Fruit fly (Drosophila melanogaster) whole organism, prepupa: ENCODE measurements around the gene CG32024.

Source experiments
- Blimp-1 ChIP-seq: fragments of 200-800 bp; sonication (Bioruptor generic); optimal IDR thresholded peaks from 3 replicates; lab custom pipeline; 2017; ENCODE audit warnings: missing biosample characterization, missing genetic modification characterization, mild to moderate bottlenecking, moderate library complexity, missing genetic modification reagents
- CG10631 ChIP-seq: fragments of 200-800 bp; sonication (Bioruptor generic); optimal IDR thresholded peaks from 2 replicates; lab custom pipeline; 2016; ENCODE audit warnings: missing biosample characterization, missing genetic modification characterization
- CG10669 ChIP-seq: fragments of 200-800 bp; sonication (Bioruptor generic); optimal IDR thresholded peaks from 3 replicates; lab custom pipeline; 2018; ENCODE audit warnings: missing biosample characterization, mild to moderate bottlenecking, missing genetic modification characterization, moderate library complexity
- CG11294 ChIP-seq: fragments of 200-800 bp; sonication (Bioruptor generic); IDR thresholded peaks from 2 replicates; pipeline ENCODE4 v1.3.6; 2022; ENCODE audit warnings: missing biosample characterization, missing genetic modification characterization
- CG11902 ChIP-seq: fragments of 200-800 bp; sonication (Bioruptor generic); optimal IDR thresholded peaks from 3 replicates; lab custom pipeline; 2016; ENCODE audit warnings: missing biosample characterization, missing genetic modification characterization
- CG15336 ChIP-seq: fragments of 200-800 bp; sonication (Bioruptor generic); IDR thresholded peaks from 2 replicates; pipeline ENCODE4 v1.3.6; 2022; ENCODE audit warnings: missing biosample characterization, missing genetic modification characterization
- CG16779 ChIP-seq: fragments of 200-800 bp; sonication (Bioruptor generic); optimal IDR thresholded peaks from 3 replicates; lab custom pipeline; 2017; ENCODE audit warnings: missing biosample characterization, mild to moderate bottlenecking, missing genetic modification characterization
- CG3032 ChIP-seq: fragments of 200-800 bp; optimal IDR thresholded peaks from 2 replicates; lab custom pipeline; 2019; ENCODE audit warnings: missing biosample characterization, mild to moderate bottlenecking, missing genetic modification characterization, moderate library complexity
- CG31627 ChIP-seq: fragments of 200-800 bp; sonication (Bioruptor generic); optimal IDR thresholded peaks from 3 replicates; lab custom pipeline; 2016; ENCODE audit warnings: missing biosample characterization, missing genetic modification characterization
- CG32006 ChIP-seq: fragments of 200-800 bp; sonication (Bioruptor generic); optimal IDR thresholded peaks from 3 replicates; lab custom pipeline; 2017; ENCODE audit warnings: missing biosample characterization, mild to moderate bottlenecking, missing genetic modification characterization
- CG34406 ChIP-seq: fragments of 200-800 bp; sonication (Bioruptor generic); optimal IDR thresholded peaks from 3 replicates; lab custom pipeline; 2016; ENCODE audit warnings: missing biosample characterization, missing genetic modification characterization
- CG4318 ChIP-seq: fragments of 200-800 bp; sonication (Bioruptor generic); optimal IDR thresholded peaks from 3 replicates; lab custom pipeline; 2017; ENCODE audit warnings: missing biosample characterization, mild to moderate bottlenecking, missing genetic modification characterization
- CG6163 ChIP-seq: fragments of 200-800 bp; sonication (Bioruptor generic); IDR thresholded peaks from 3 replicates; pipeline ENCODE4 v1.3.6; 2022; ENCODE audit warnings: missing biosample characterization, missing genetic modification characterization
- CG6276 ChIP-seq: fragments of 200-800 bp; sonication (Bioruptor generic); optimal IDR thresholded peaks from 2 replicates; lab custom pipeline; 2017; ENCODE audit warnings: missing biosample characterization, mild to moderate bottlenecking, missing genetic modification characterization
- CG6792 ChIP-seq: fragments of 200-800 bp; sonication (Bioruptor generic); optimal IDR thresholded peaks from 3 replicates; lab custom pipeline; 2016; ENCODE audit warnings: missing biosample characterization, missing genetic modification characterization
- CG6808 ChIP-seq: fragments of 200-800 bp; sonication (Bioruptor generic); optimal IDR thresholded peaks from 3 replicates; lab custom pipeline; 2017; ENCODE audit warnings: missing biosample characterization, missing genetic modification characterization, mild to moderate bottlenecking, moderate library complexity, missing genetic modification reagents
- CG7368 ChIP-seq: fragments of 200-800 bp; sonication (Bioruptor generic); optimal IDR thresholded peaks from 3 replicates; lab custom pipeline; 2016; ENCODE audit warnings: missing biosample characterization, missing genetic modification characterization
- CG8119 ChIP-seq: fragments of 200-800 bp; sonication (Bioruptor generic); IDR thresholded peaks from 3 replicates; pipeline ENCODE4 v1.3.6; 2022; ENCODE audit warnings: missing biosample characterization, missing genetic modification characterization
- CG8319 ChIP-seq: fragments of 200-800 bp; sonication (Bioruptor generic); optimal IDR thresholded peaks from 3 replicates; lab custom pipeline; 2016; ENCODE audit warnings: missing biosample characterization, missing genetic modification characterization
- CG8632 ChIP-seq: fragments of 200-800 bp; sonication (Bioruptor generic); optimal IDR thresholded peaks from 3 replicates; lab custom pipeline; 2016; ENCODE audit warnings: missing biosample characterization, missing genetic modification characterization
- CG9139 ChIP-seq: fragments of 200-800 bp; sonication (Bioruptor generic); optimal IDR thresholded peaks from 3 replicates; lab custom pipeline; 2017; ENCODE audit warnings: missing biosample characterization, mild to moderate bottlenecking, missing genetic modification characterization
- Eip75B ChIP-seq: fragments of 200-800 bp; sonication (Bioruptor generic); optimal IDR thresholded peaks from 3 replicates; lab custom pipeline; 2016; ENCODE audit warnings: missing biosample characterization, missing genetic modification characterization
- Eip78C ChIP-seq: fragments of 200-800 bp; sonication (Bioruptor generic); peaks from one replicate; lab custom pipeline; 2016; ENCODE audit warnings: missing biosample characterization, missing genetic modification characterization
- Ets21C ChIP-seq: fragments of 200-800 bp; sonication (Bioruptor generic); optimal IDR thresholded peaks from 3 replicates; lab custom pipeline; 2016; ENCODE audit warnings: missing biosample characterization, missing genetic modification characterization
- Ets96B ChIP-seq: fragments of 200-800 bp; optimal IDR thresholded peaks from 2 replicates; lab custom pipeline; 2019; ENCODE audit warnings: missing biosample characterization, mild to moderate bottlenecking, missing genetic modification characterization, moderate library complexity
- Gug ChIP-seq: fragments of 200-800 bp; sonication (Bioruptor generic); IDR thresholded peaks from 2 replicates; pipeline ENCODE4 v1.3.6; 2022; ENCODE audit warnings: missing biosample characterization, missing genetic modification characterization
- Hr38 ChIP-seq: sonication (Bioruptor generic); optimal IDR thresholded peaks from 2 replicates; lab custom pipeline; 2016; ENCODE audit warnings: missing biosample characterization, missing genetic modification characterization
- Hr39 ChIP-seq: fragments of 200-800 bp; sonication (Bioruptor generic); optimal IDR thresholded peaks from 2 replicates; lab custom pipeline; 2016; ENCODE audit warnings: missing biosample characterization, missing genetic modification characterization
- Hr4 ChIP-seq: fragments of 200-800 bp; sonication (Bioruptor generic); optimal IDR thresholded peaks from 3 replicates; lab custom pipeline; 2016; ENCODE audit warnings: missing biosample characterization, missing genetic modification characterization
- Lpt ChIP-seq: fragments of 200-800 bp; sonication (Bioruptor generic); optimal IDR thresholded peaks from 3 replicates; lab custom pipeline; 2016; ENCODE audit warnings: missing biosample characterization, missing genetic modification characterization
- Met ChIP-seq: fragments of 200-800 bp; sonication (Bioruptor generic); optimal IDR thresholded peaks from 3 replicates; lab custom pipeline; 2016; ENCODE audit warnings: missing biosample characterization, missing genetic modification characterization
- OdsH ChIP-seq: fragments of 200-800 bp; sonication (Bioruptor generic); optimal IDR thresholded peaks from 3 replicates; lab custom pipeline; 2016; ENCODE audit warnings: missing biosample characterization, missing genetic modification characterization
- Smox ChIP-seq: fragments of 200-800 bp; sonication (Bioruptor generic); optimal IDR thresholded peaks from 3 replicates; lab custom pipeline; 2016; ENCODE audit warnings: missing biosample characterization, missing genetic modification characterization
- Sox14 ChIP-seq: fragments of 200-800 bp; sonication (Bioruptor generic); optimal IDR thresholded peaks from 3 replicates; lab custom pipeline; 2016; ENCODE audit warnings: missing biosample characterization, missing genetic modification characterization
- Sox15 ChIP-seq: fragments of 200-800 bp; sonication (Bioruptor generic); optimal IDR thresholded peaks from 3 replicates; lab custom pipeline; 2016; ENCODE audit warnings: missing biosample characterization, missing genetic modification characterization
- acj6 ChIP-seq: fragments of 200-800 bp; sonication (Bioruptor generic); optimal IDR thresholded peaks from 3 replicates; lab custom pipeline; 2016; ENCODE audit warnings: missing biosample characterization, missing genetic modification characterization
- cyc ChIP-seq: fragments of 200-800 bp; sonication (Bioruptor generic); optimal IDR thresholded peaks from 3 replicates; lab custom pipeline; 2016; ENCODE audit warnings: missing biosample characterization, missing genetic modification characterization
- dac ChIP-seq: fragments of 200-800 bp; sonication (Bioruptor generic); optimal IDR thresholded peaks from 2 replicates; lab custom pipeline; 2017; ENCODE audit warnings: missing biosample characterization, mild to moderate bottlenecking, missing genetic modification characterization
- eg ChIP-seq: fragments of 200-800 bp; sonication (Bioruptor generic); IDR thresholded peaks from 3 replicates; pipeline ENCODE4 v1.3.6; 2022; ENCODE audit warnings: missing biosample characterization, missing genetic modification characterization
- esn ChIP-seq: fragments of 200-800 bp; sonication (Bioruptor generic); optimal IDR thresholded peaks from 2 replicates; lab custom pipeline; 2016; ENCODE audit warnings: missing biosample characterization, mild to moderate bottlenecking, missing genetic modification characterization, moderate library complexity
- fd59A ChIP-seq: fragments of 200-800 bp; sonication (Bioruptor generic); optimal IDR thresholded peaks from 2 replicates; lab custom pipeline; 2017; ENCODE audit warnings: missing biosample characterization, mild to moderate bottlenecking, missing genetic modification characterization, missing genetic modification reagents
- fd85E ChIP-seq: fragments of 200-800 bp; sonication (Bioruptor generic); optimal IDR thresholded peaks from 3 replicates; lab custom pipeline; 2016; ENCODE audit warnings: missing biosample characterization, missing genetic modification characterization
- fkh ChIP-seq: fragments of 200-800 bp; sonication (Bioruptor generic); optimal IDR thresholded peaks from 3 replicates; lab custom pipeline; 2017; ENCODE audit warnings: missing biosample characterization, mild to moderate bottlenecking, missing genetic modification characterization, moderate library complexity
- lz ChIP-seq: fragments of 200-800 bp; sonication (Bioruptor generic); optimal IDR thresholded peaks from 3 replicates; lab custom pipeline; 2016; ENCODE audit warnings: missing biosample characterization, missing genetic modification characterization
- net ChIP-seq: fragments of 200-800 bp; sonication (Bioruptor generic); optimal IDR thresholded peaks from 3 replicates; lab custom pipeline; 2016; ENCODE audit warnings: missing biosample characterization, missing genetic modification characterization
- pdm3 ChIP-seq: fragments of 200-800 bp; sonication (Bioruptor generic); optimal IDR thresholded peaks from 3 replicates; lab custom pipeline; 2016; ENCODE audit warnings: missing biosample characterization, missing genetic modification characterization
- salr ChIP-seq, 2 experiments: fragments of 200-800 bp; sonication (Bioruptor generic); optimal IDR thresholded peaks; 3 replicates each; lab custom pipeline; 2016 to 2018; ENCODE audit warnings: missing biosample characterization in 2 of 2, missing genetic modification characterization in 2 of 2, mild to moderate bottlenecking in 1 of 2
- spab ChIP-seq: fragments of 200-800 bp; sonication (Bioruptor generic); optimal IDR thresholded peaks from 2 replicates; lab custom pipeline; 2017; ENCODE audit warnings: missing biosample characterization, mild to moderate bottlenecking, missing genetic modification characterization, missing genetic modification reagents
- ss ChIP-seq, 2 experiments: fragments of 200-800 bp; sonication (Bioruptor generic); optimal IDR thresholded peaks; 2 replicates in 1 of 2; 3 replicates in 1 of 2; lab custom pipeline; 2017 to 2018; ENCODE audit warnings: mild to moderate bottlenecking in 2 of 2, missing biosample characterization in 2 of 2, missing genetic modification characterization in 2 of 2, moderate library complexity in 1 of 2
- svp ChIP-seq: fragments of 200-800 bp; sonication (Bioruptor generic); peaks from one replicate; lab custom pipeline; 2016; ENCODE audit warnings: missing biosample characterization, missing genetic modification characterization
- topi ChIP-seq: fragments of 200-800 bp; sonication (Bioruptor generic); optimal IDR thresholded peaks from 3 replicates; lab custom pipeline; 2016; ENCODE audit warnings: missing biosample characterization, missing genetic modification characterization

Gene CG32024

dm6 chr3L:8823730-8824374 lies 16.5 kb downstream of the CG32024 start:
- peak; percentile 59 for TF ChIP-seq CG9139
- peak; percentile 60; the same call in 2 of the 3 replicates for TF ChIP-seq CG8119 (GFP tag; lab: Robert Waterston, UW)
- TF ChIP-seq CG16779 (tag; lab: Kevin White, UChicago), result no peak
- peak; percentile 84 for TF ChIP-seq fd59A (GFP tag; lab: Kevin White, UChicago)
- peak; percentile 22 for TF ChIP-seq CG4318 (GFP tag; lab: Kevin White, UChicago)
- peak; percentile 30 for TF ChIP-seq CG8319
- TF ChIP-seq Hr38 (GFP tag; lab: Kevin White, UChicago), result no peak
- TF ChIP-seq Hr39 (GFP tag; lab: Kevin White, UChicago), result peak; percentile 73
- peak; percentile 79 for TF ChIP-seq CG34406 (GFP tag; lab: Kevin White, UChicago)
- peak; percentile 53 for TF ChIP-seq CG32006 (GFP tag; lab: Kevin White, UChicago)
- no peak for TF ChIP-seq Ets21C (GFP tag; lab: Kevin White, UChicago)
- TF ChIP-seq lz, result peak; percentile 45
- no peak for TF ChIP-seq Blimp-1 (GFP tag; lab: Kevin White, UChicago)
- TF ChIP-seq Sox14 (GFP tag; lab: Kevin White, UChicago), result peak; percentile 76
- peak; percentile 51 for TF ChIP-seq Eip75B
- TF ChIP-seq topi, result peak; percentile 35
- TF ChIP-seq Met (GFP tag; lab: Kevin White, UChicago), result peak; percentile 55
- TF ChIP-seq salr (GFP tag; optimal IDR thresholded peaks at IDR 0.05; lab: Kevin White, UChicago), result peak; percentile 67 to 83
- TF ChIP-seq CG6163 (GFP tag; lab: Robert Waterston, UW), result peak; percentile 86
- peak; percentile 53; the same call in 1 of the 2 replicates for TF ChIP-seq Gug
- peak; percentile 39; the same call in 1 of the 2 replicates for TF ChIP-seq CG15336 (GFP tag; lab: Robert Waterston, UW)
- TF ChIP-seq CG8632, result peak; percentile 79
- TF ChIP-seq Lpt (GFP tag; lab: Kevin White, UChicago), result peak; percentile 11
- peak; percentile 47 for TF ChIP-seq Smox (GFP tag; lab: Kevin White, UChicago)
- peak; percentile 57 for TF ChIP-seq esn (GFP tag; lab: Kevin White, UChicago)
- TF ChIP-seq OdsH, result peak; percentile 81
- peak; percentile 67 for TF ChIP-seq pdm3
- no peak for TF ChIP-seq CG11294
- no peak for TF ChIP-seq fkh
- peak; percentile 76 to 81 for TF ChIP-seq ss (GFP tag; optimal IDR thresholded peaks at IDR 0.05; lab: Kevin White, UChicago)
- peak; percentile 71 for TF ChIP-seq CG31627 (GFP tag; lab: Kevin White, UChicago)
- TF ChIP-seq CG6792 (GFP tag; lab: Kevin White, UChicago), result peak; percentile 63
- no peak for TF ChIP-seq dac (GFP tag; lab: Kevin White, UChicago)
- peak; percentile 63 for TF ChIP-seq spab (GFP tag; lab: Kevin White, UChicago)
- TF ChIP-seq CG11902 (GFP tag; lab: Kevin White, UChicago), result no peak
- TF ChIP-seq CG10669, result peak; percentile 61
- TF ChIP-seq fd85E (GFP tag; lab: Kevin White, UChicago), result no peak
- TF ChIP-seq svp (GFP tag; lab: Kevin White, UChicago), result peak; percentile 78
- no peak for TF ChIP-seq CG6276
- TF ChIP-seq acj6 (GFP tag; lab: Kevin White, UChicago), result peak; percentile 83
- TF ChIP-seq Sox15 (GFP tag; lab: Kevin White, UChicago), result peak; percentile 68
- peak; percentile 87 for TF ChIP-seq Eip78C
- peak; percentile 78 for TF ChIP-seq CG6808 (GFP tag; lab: Kevin White, UChicago)
- TF ChIP-seq Hr4 (GFP tag; lab: Kevin White, UChicago), result peak; percentile 41
- TF ChIP-seq CG10631 (GFP tag; lab: Kevin White, UChicago), result peak; percentile 66
- TF ChIP-seq CG7368 (GFP tag; lab: Kevin White, UChicago), result peak; percentile 38
- peak; percentile 48 for TF ChIP-seq cyc
- TF ChIP-seq net (GFP tag; lab: Kevin White, UChicago), result peak; percentile 75
- peak; percentile 71 for TF ChIP-seq eg
- TF ChIP-seq Ets96B, result peak; percentile 78
- TF ChIP-seq CG3032 (tag; lab: Kevin White, UChicago), result peak; percentile 84
